Worm (Caenorhabditis elegans): ENCODE results near the gene lbp-7.

DNA sequence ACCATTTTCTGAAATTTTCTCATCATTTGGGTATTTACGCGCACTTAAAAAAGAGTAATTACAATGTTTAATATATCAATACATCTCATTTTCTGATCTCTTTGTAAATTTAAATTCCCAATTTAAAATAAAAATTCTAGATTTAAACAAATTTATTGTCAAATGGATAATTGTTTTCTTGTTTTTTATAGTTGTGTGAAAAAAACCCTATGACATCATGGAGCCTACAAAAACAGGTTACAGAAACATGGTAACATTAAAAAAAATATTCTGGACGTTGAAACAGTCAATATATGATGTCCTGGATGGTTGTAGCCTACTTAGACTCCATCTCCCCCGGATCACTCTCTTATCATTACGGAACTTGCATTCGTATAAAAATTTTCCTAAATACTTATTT, 10.2 kb downstream of the lbp-7 start, which contains the start of gene spp-12:
- TF ChIP-seq tbx-2 (tag; optimal IDR thresholded peaks at IDR 0.05) = no peak
- no peak for TF ChIP-seq nhr-12 (tag; optimal IDR thresholded peaks at IDR 0.05)
- no peak for TF ChIP-seq ceh-82 (tag; optimal IDR thresholded peaks at IDR 0.05)
- no peak for TF ChIP-seq lsy-2 (tag; optimal IDR thresholded peaks at IDR 0.05)
- no peak for TF ChIP-seq C16A3.4 (tag; optimal IDR thresholded peaks at IDR 0.05)
- no peak for TF ChIP-seq unc-130 (tag; optimal IDR thresholded peaks at IDR 0.05)

Measured in whole organism, L1 larva.